Worm (Caenorhabditis elegans): Measurements from ENCODE around the gene sri-65.

ce11 chrV:16393728-16394127, 5.6 kb upstream of the sri-65 start, which contains the start of gene srd-63:
- TF ChIP-seq snpc-4 (tag; optimal IDR thresholded peaks at IDR 0.05) (no peak), nhr-77 (tag; optimal IDR thresholded peaks at IDR 0.05) (no peak)

Data from whole organism, L3 larva.